Fruit fly (Drosophila melanogaster) whole organism, pupa: ENCODE measurements around the gene Cpr76Bb.

Experiments
- CG12605 ChIP-seq: fragments of 200-800 bp; sonication (Bioruptor generic); IDR thresholded peaks from 2 replicates; pipeline ENCODE4 v1.3.6; 2022; ENCODE audit warnings: missing biosample characterization, missing genetic modification characterization
- CG17806 ChIP-seq: fragments of 200-800 bp; sonication (Bioruptor generic); optimal IDR thresholded peaks from 2 replicates; lab custom pipeline; 2018; ENCODE audit warnings: missing biosample characterization, mild to moderate bottlenecking, missing genetic modification characterization, moderate library complexity
- Pif1A ChIP-seq: fragments of 200-800 bp; sonication (Bioruptor generic); optimal IDR thresholded peaks from 3 replicates; lab custom pipeline; 2016; ENCODE audit warnings: missing biosample characterization, missing genetic modification characterization
- gl ChIP-seq: fragments of 200-800 bp; sonication (Bioruptor generic); optimal IDR thresholded peaks from 2 replicates; lab custom pipeline; 2018; ENCODE audit warnings: missing biosample characterization, mild to moderate bottlenecking, missing genetic modification characterization

dm6 chr3L:19494954-19495353 is 24.5 kb upstream of the Cpr76Bb start:
- no peak for TF ChIP-seq CG17806 (tag; lab: Kevin White, UChicago)
- TF ChIP-seq CG12605 (GFP tag; lab: Robert Waterston, UW) = no peak
- no peak for TF ChIP-seq Pif1A
- no peak for TF ChIP-seq gl (tag; lab: Kevin White, UChicago)
